Fruit fly (Drosophila melanogaster) whole organism, embryonic: Measurements from ENCODE around the gene TwdlR.

ENCODE experiments used
- ATbp ChIP-seq: fragments of 200-800 bp; sonication (Bioruptor generic); optimal IDR thresholded peaks from 2 replicates; lab custom pipeline; 2017; ENCODE audit warnings: missing biosample characterization, mild to moderate bottlenecking, missing genetic modification characterization, missing genetic modification reagents
- Asciz ChIP-seq: fragments of 200-800 bp; sonication (Bioruptor generic); optimal IDR thresholded peaks from 2 replicates; lab custom pipeline; 2017; ENCODE audit warnings: missing biosample characterization, mild to moderate bottlenecking, missing genetic modification characterization, missing genetic modification reagents
- CG1233 ChIP-seq: fragments of 200-800 bp; sonication (Bioruptor generic); optimal IDR thresholded peaks from 4 replicates; lab custom pipeline; 2018; ENCODE audit warnings: missing biosample characterization, mild to moderate bottlenecking, missing genetic modification characterization
- CG13775 ChIP-seq: fragments of 200-800 bp; sonication (Bioruptor generic); optimal IDR thresholded peaks from 3 replicates; lab custom pipeline; 2017; ENCODE audit warnings: missing biosample characterization, mild to moderate bottlenecking, missing genetic modification characterization
- CG8944 ChIP-seq: fragments of 200-800 bp; sonication (Bioruptor generic); optimal IDR thresholded peaks from 3 replicates; lab custom pipeline; 2016; ENCODE audit warnings: missing biosample characterization, missing genetic modification characterization
- CG9609 ChIP-seq: fragments of 200-800 bp; sonication (Bioruptor generic); optimal IDR thresholded peaks from 3 replicates; lab custom pipeline; 2016; ENCODE audit warnings: missing biosample characterization, missing genetic modification characterization
- Dll ChIP-seq: fragments of 200-800 bp; sonication (Bioruptor generic); IDR thresholded peaks from 4 replicates; pipeline ENCODE4 v1.3.6; 2022; ENCODE audit warnings: missing biosample characterization, missing genetic modification characterization; ENCODE audit not compliant: partially characterized antibody
- E2f1 ChIP-seq: fragments of 200-800 bp; sonication (Bioruptor generic); IDR thresholded peaks from 2 replicates; pipeline ENCODE4 v1.3.6; 2022; ENCODE audit warnings: missing biosample characterization, missing genetic modification characterization
- HLH4C ChIP-seq: fragments of 200-800 bp; sonication (Bioruptor generic); IDR thresholded peaks from 3 replicates; pipeline ENCODE4 v1.3.6; 2022; ENCODE audit warnings: missing biosample characterization, missing genetic modification characterization; ENCODE audit not compliant: partially characterized antibody
- Mes4 ChIP-seq: fragments of 200-800 bp; sonication (Bioruptor generic); optimal IDR thresholded peaks from 2 replicates; lab custom pipeline; 2016; ENCODE audit warnings: missing biosample characterization, missing genetic modification characterization
- da ChIP-seq: fragments of 200-800 bp; sonication (Bioruptor generic); optimal IDR thresholded peaks from 2 replicates; lab custom pipeline; 2016; ENCODE audit warnings: missing biosample characterization, missing genetic modification characterization
- ham ChIP-seq: fragments of 200-800 bp; sonication (Bioruptor generic); IDR thresholded peaks from 2 replicates; pipeline ENCODE4 v1.3.6; 2022; ENCODE audit warnings: missing biosample characterization, missing genetic modification characterization
- hbn ChIP-seq: fragments of 200-800 bp; sonication (Bioruptor generic); IDR thresholded peaks from 2 replicates; pipeline ENCODE4 v1.3.6; 2022; ENCODE audit warnings: missing biosample characterization, missing genetic modification characterization; ENCODE audit not compliant: partially characterized antibody
- maf-S ChIP-seq: fragments of 200-800 bp; sonication (Bioruptor generic); optimal IDR thresholded peaks from 2 replicates; lab custom pipeline; 2016; ENCODE audit warnings: missing biosample characterization, missing genetic modification characterization

dm6 chr3R:26618818-26619217, 15.9 kb upstream of the TwdlR start, which contains the start of gene TwdlM:
- TF ChIP-seq Asciz (GFP tag; lab: Kevin White, UChicago) (no peak), CG8944 (no peak), HLH4C (GFP tag; lab: Robert Waterston, UW) (no peak), E2f1 (no peak), Mes4 (no peak), Dll (no peak), CG9609 (GFP tag; lab: Kevin White, UChicago) (no peak), ham (GFP tag; lab: Robert Waterston, UW) (no peak), CG1233 (no peak), maf-S (GFP tag; lab: Kevin White, UChicago) (no peak), ATbp (GFP tag; lab: Kevin White, UChicago) (no peak), hbn (no peak), CG13775 (GFP tag; lab: Kevin White, UChicago) (no peak), da (GFP tag; lab: Kevin White, UChicago) (no peak)
